Worm (Caenorhabditis elegans): ENCODE results near the gene K09C6.10.

K09C6.10 gene

ce11 chrV:804485-804884 is 34.7 kb upstream of the K09C6.10 start, which contains the start of gene nhr-270:
TSS of gene nhr-270 (minus strand) at chrV:804741.
- TF ChIP-seq spr-1 (tag; optimal IDR thresholded peaks at IDR 0.05) (no peak), unc-62 (GFP tag; optimal IDR thresholded peaks at IDR 0.05 in 1 of 2) (peak in 1 of 2 experiments; percentile 91), unc-62 (tag; optimal IDR thresholded peaks at IDR 0.05) (no peak), aha-1 (tag) (peak; percentile 66), ceh-32 (tag; optimal IDR thresholded peaks at IDR 0.05; ENCODE audit: poor library complexity) (no peak), ceh-82 (tag; optimal IDR thresholded peaks at IDR 0.05) (no peak)

- TF ChIP-seq F37D6.2 (tag; optimal IDR thresholded peaks at IDR 0.05) (no peak), unc-62 (GFP tag; optimal IDR thresholded peaks at IDR 0.05 in 1 of 2) (peak in 1 of 2 experiments; percentile 90), unc-62 (tag; optimal IDR thresholded peaks at IDR 0.05) (no peak)
Observed at ce11 chrV:808260-808659, 31.0 kb upstream of the K09C6.10 start.

ce11 chrV:810281-810862 is 28.8 kb upstream of the K09C6.10 start, which contains the start of gene R13D11.4:
TSS of gene R13D11.4 (plus strand) at chrV:810812.
- TF ChIP-seq ctbp-1 (GFP tag; IDR thresholded peaks at IDR 0.05) (0 out of 2 replicates have a peak, but pooled peaks have one; percentile 29), F26F4.8 (GFP tag; conservative IDR thresholded peaks at IDR 0.05) (no peak), spr-1 (tag; optimal IDR thresholded peaks at IDR 0.05) (no peak), aha-1 (tag) (no peak), duxl-1 (tag; optimal IDR thresholded peaks at IDR 0.05; ENCODE audit: poor library complexity) (no peak), pqm-1 (tag; optimal IDR thresholded peaks at IDR 0.05) (no peak), ces-1 (GFP tag; optimal IDR thresholded peaks at IDR 0.05) (peak; percentile 29), fkh-10 (GFP tag; optimal IDR thresholded peaks at IDR 0.05) (peak; percentile 27), rbr-2 (tag; optimal IDR thresholded peaks at IDR 0.05) (peak; percentile 25), R02D3.7 (tag; optimal IDR thresholded peaks at IDR 0.05) (no peak)

ce11 chrV:813101-813500 is 26.1 kb upstream of the K09C6.10 start, which contains the start of gene R13D11.10:
TSS of gene R13D11.10 (minus strand) at chrV:813201.
- TF ChIP-seq egl-27 (tag; optimal IDR thresholded peaks at IDR 0.05) (no peak), nhr-76 (tag; optimal IDR thresholded peaks at IDR 0.05) (no peak), hlh-11 (tag; optimal IDR thresholded peaks at IDR 0.05) (no peak), F26F4.8 (GFP tag; conservative IDR thresholded peaks at IDR 0.05) (no peak), Y105C5A.15 (GFP tag; IDR thresholded peaks at IDR 0.05) (no peak), hlh-30 (tag; optimal IDR thresholded peaks at IDR 0.05; ENCODE audit: insufficient read depth) (no peak), lsy-2 (tag; optimal IDR thresholded peaks at IDR 0.05) (no peak), fkh-10 (GFP tag; optimal IDR thresholded peaks at IDR 0.05) (no peak), mdl-1 (tag; optimal IDR thresholded peaks at IDR 0.05) (no peak), R02D3.7 (tag; optimal IDR thresholded peaks at IDR 0.05) (no peak), Y48G9A.11 (GFP tag; IDR thresholded peaks at IDR 0.05) (no peak), lin-15B (tag; optimal IDR thresholded peaks at IDR 0.05) (no peak), lin-38 (GFP tag; IDR thresholded peaks at IDR 0.05) (no peak)

ce11 chrV:814716-815115 is 24.5 kb upstream of the K09C6.10 start, which contains the start of gene R13D11.3:
TSS of gene R13D11.3 (plus strand) at chrV:815016.
- TF ChIP-seq sdz-12 (GFP tag; optimal IDR thresholded peaks at IDR 0.05), result no peak
- TF ChIP-seq daf-16 (GFP tag; optimal IDR thresholded peaks at IDR 0.05), result no peak
- TF ChIP-seq daf-16 (tag; optimal IDR thresholded peaks at IDR 0.05), result no peak
- TF ChIP-seq T26A8.4 (GFP tag; IDR thresholded peaks at IDR 0.05), result no peak
- no peak for TF ChIP-seq vab-7 (GFP tag; IDR thresholded peaks at IDR 0.05)
- no peak for TF ChIP-seq F44E2.7 (GFP tag; IDR thresholded peaks at IDR 0.05)

ce11 chrV:817182-817581 is 22.0 kb upstream of the K09C6.10 start, which contains the start of gene R13D11.1:
TSS of gene R13D11.1 (plus strand) at chrV:817482.
- no peak for TF ChIP-seq ceh-82 (tag; optimal IDR thresholded peaks at IDR 0.05)
- no peak for TF ChIP-seq skn-1 (tag; optimal IDR thresholded peaks at IDR 0.05)
- no peak for TF ChIP-seq mxl-3 (GFP tag; optimal IDR thresholded peaks at IDR 0.05)
- no peak for TF ChIP-seq dmd-8 (GFP tag; IDR thresholded peaks at IDR 0.05)
- TF ChIP-seq daf-19 (GFP tag; conservative IDR thresholded peaks at IDR 0.05), result no peak
- no peak for TF ChIP-seq dpl-1 (GFP tag; optimal IDR thresholded peaks at IDR 0.05)
- no peak for TF ChIP-seq lin-39 (tag; optimal IDR thresholded peaks at IDR 0.05)
- TF ChIP-seq nhr-77 (tag; optimal IDR thresholded peaks at IDR 0.05), result no peak
- TF ChIP-seq ZK337.2 (GFP tag; IDR thresholded peaks at IDR 0.05), result no peak
- no peak for TF ChIP-seq mep-1 (tag; optimal IDR thresholded peaks at IDR 0.05)
- no peak for TF ChIP-seq rbr-2 (tag; optimal IDR thresholded peaks at IDR 0.05)
- TF ChIP-seq D1046.2 (GFP tag; IDR thresholded peaks at IDR 0.05), result no peak
- TF ChIP-seq dmd-6 (GFP tag; IDR thresholded peaks at IDR 0.05), result no peak
- TF ChIP-seq nhr-111 (GFP tag; optimal IDR thresholded peaks at IDR 0.05), result no peak
- no peak for TF ChIP-seq lim-7 (GFP tag; IDR thresholded peaks at IDR 0.05)
